In the genomic region with DNA sequence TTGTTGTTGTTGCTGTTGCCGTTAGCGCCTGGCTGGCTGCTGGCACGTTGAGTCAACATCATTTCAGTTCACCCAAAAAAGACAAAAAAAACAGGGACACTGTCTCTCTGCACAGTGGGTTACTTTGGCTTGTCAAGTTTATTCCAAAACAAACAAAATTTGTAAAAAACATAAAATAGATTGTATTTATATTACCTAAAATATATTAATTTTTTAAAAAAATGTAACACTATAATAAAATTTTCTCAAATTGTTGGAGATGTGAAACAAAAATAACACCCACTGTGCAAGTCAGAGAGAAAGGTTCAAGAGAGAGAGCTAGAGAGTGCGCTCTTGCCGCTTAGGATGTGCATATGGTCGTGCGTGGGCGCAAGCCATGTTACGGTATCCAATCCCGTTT, we compare ENCODE assay signal across 1 fruit fly cellular context.
TF ChIP-seq lines count a peak whose summit lies in the region.

No protein-coding gene starts in this region.

TF ChIP-seq in whole organism, embryonic, 481 proteins besides CTCF, POLR2A, EP300 and RAD21 (continued from another document):
- TF ChIP-seq repo (GFP tag; optimal IDR thresholded peaks at IDR 0.05; lab: Kevin White, UChicago) (no peak), gfzf (GFP tag; optimal IDR thresholded peaks at IDR 0.05; lab: Kevin White, UChicago) (no peak), eyg (GFP tag; optimal IDR thresholded peaks at IDR 0.05; lab: Kevin White, UChicago) (no peak), lov (optimal IDR thresholded peaks at IDR 0.05; lab: Kevin White, UChicago) (no peak), lov (GFP tag; IDR thresholded peaks at IDR 0.05; lab: Robert Waterston, UW) (no peak), Trl (optimal IDR thresholded peaks at IDR 0.05; lab: Kevin White, UChicago) (peak in 1 of 2 experiments; percentile 17), Trl (GFP tag; optimal IDR thresholded peaks at IDR 0.05; lab: Kevin White, UChicago) (no peak), vfl (GFP tag; optimal IDR thresholded peaks at IDR 0.05; lab: Kevin White, UChicago) (no peak), CG15514 (GFP tag; optimal IDR thresholded peaks at IDR 0.05; lab: Kevin White, UChicago) (peak; percentile 79), CG1529 (GFP tag; optimal IDR thresholded peaks at IDR 0.05; lab: Kevin White, UChicago) (peak; percentile 36), MESR4 (GFP tag; optimal IDR thresholded peaks at IDR 0.05; lab: Kevin White, UChicago) (no peak), Meics (GFP tag; optimal IDR thresholded peaks at IDR 0.05; lab: Kevin White, UChicago) (peak; percentile 88), lilli (GFP tag; optimal IDR thresholded peaks at IDR 0.05; lab: Kevin White, UChicago) (peak; percentile 34), z (GFP tag; IDR thresholded peaks at IDR 0.05; lab: Robert Waterston, UW) (no peak), dpn (GFP tag; optimal IDR thresholded peaks at IDR 0.05; lab: Kevin White, UChicago) (peak in 1 of 2 experiments; percentile 57), zen (tag; optimal IDR thresholded peaks at IDR 0.05; lab: Kevin White, UChicago) (no peak), CG18011 (GFP tag; optimal IDR thresholded peaks at IDR 0.05; lab: Kevin White, UChicago) (peak; percentile 34), phol (tag; optimal IDR thresholded peaks at IDR 0.05; lab: Kevin White, UChicago) (peak; percentile 72), CG33213 (GFP tag; optimal IDR thresholded peaks at IDR 0.05; lab: Kevin White, UChicago) (no peak), inv (GFP tag; IDR thresholded peaks at IDR 0.05; lab: Robert Waterston, UW; ENCODE audit: partially characterized antibody) (no peak), unc-4 (GFP tag; IDR thresholded peaks at IDR 0.05; lab: Robert Waterston, UW; ENCODE audit: partially characterized antibody) (no peak), gce (GFP tag; IDR thresholded peaks at IDR 0.05; lab: Robert Waterston, UW) (no peak), NfI (GFP tag; optimal IDR thresholded peaks at IDR 0.05; lab: Kevin White, UChicago) (peak; percentile 85), ci (GFP tag; IDR thresholded peaks at IDR 0.05; lab: Robert Waterston, UW) (peak; percentile 77; the same call in 2 of the 3 replicates), CG11456 (GFP tag; IDR thresholded peaks at IDR 0.05; lab: Robert Waterston, UW) (peak; percentile 69; the same call in 2 of the 3 replicates), hb (GFP tag; IDR thresholded peaks at IDR 0.05; lab: Robert Waterston, UW; ENCODE audit: partially characterized antibody) (no peak), Hr78 (GFP tag; optimal IDR thresholded peaks at IDR 0.05; lab: Kevin White, UChicago) (no peak), CG3995 (GFP tag; optimal IDR thresholded peaks at IDR 0.05; lab: Kevin White, UChicago) (no peak), Ssrp (tag; optimal IDR thresholded peaks at IDR 0.05; lab: Kevin White, UChicago) (peak; percentile 62), Poxn (GFP tag; IDR thresholded peaks at IDR 0.05; lab: Robert Waterston, UW) (peak; percentile 40; the same call in 1 of the 2 replicates), CG10565 (GFP tag; optimal IDR thresholded peaks at IDR 0.05; lab: Kevin White, UChicago) (no peak), CG17328 (GFP tag; IDR thresholded peaks at IDR 0.05; lab: Robert Waterston, UW) (peak; percentile 75), Nf-YC (tag; optimal IDR thresholded peaks at IDR 0.05; lab: Kevin White, UChicago) (peak; percentile 79), Sin3A (optimal IDR thresholded peaks at IDR 0.05; lab: Kevin White, UChicago) (no peak), B-H1 (GFP tag; IDR thresholded peaks at IDR 0.05; lab: Robert Waterston, UW) (peak; percentile 68; the same call in 2 of the 3 replicates), fd3F (GFP tag; optimal IDR thresholded peaks at IDR 0.05; lab: Kevin White, UChicago) (peak; percentile 85), gem (tag; optimal IDR thresholded peaks at IDR 0.05; lab: Kevin White, UChicago) (peak; percentile 89), CG18599 (GFP tag; optimal IDR thresholded peaks at IDR 0.05; lab: Kevin White, UChicago) (peak; percentile 98), tll (GFP tag; optimal IDR thresholded peaks at IDR 0.05; lab: Kevin White, UChicago) (no peak), tx (GFP tag; optimal IDR thresholded peaks at IDR 0.05; lab: Kevin White, UChicago) (no peak), CG13775 (GFP tag; optimal IDR thresholded peaks at IDR 0.05; lab: Kevin White, UChicago) (peak; percentile 60), danr (GFP tag; IDR thresholded peaks at IDR 0.05; lab: Robert Waterston, UW) (peak; percentile 23; the same call in 1 of the 2 replicates), br (optimal IDR thresholded peaks at IDR 0.05; lab: Kevin White, UChicago) (no peak), CG1792 (GFP tag; optimal IDR thresholded peaks at IDR 0.05; lab: Kevin White, UChicago) (no peak), sima (GFP tag; optimal IDR thresholded peaks at IDR 0.05; lab: Kevin White, UChicago) (no peak), CG17385 (GFP tag; optimal IDR thresholded peaks at IDR 0.05; lab: Kevin White, UChicago) (peak; percentile 80), sc (optimal IDR thresholded peaks at IDR 0.05; lab: Kevin White, UChicago) (no peak), sc (GFP tag; optimal IDR thresholded peaks at IDR 0.05; lab: Kevin White, UChicago) (no peak), HmgZ (tag; optimal IDR thresholded peaks at IDR 0.05; lab: Kevin White, UChicago) (peak; percentile 78), Hand (GFP tag; optimal IDR thresholded peaks at IDR 0.05; lab: Kevin White, UChicago) (peak; percentile 93), CG7928 (GFP tag; optimal IDR thresholded peaks at IDR 0.05; lab: Kevin White, UChicago) (peak; percentile 26), ara (GFP tag; IDR thresholded peaks at IDR 0.05; lab: Robert Waterston, UW) (peak; percentile 67; the same call in 1 of the 2 replicates), CG32767 (GFP tag; IDR thresholded peaks at IDR 0.05; lab: Robert Waterston, UW) (peak; percentile 66; the same call in 1 of the 2 replicates), CG8765 (GFP tag; IDR thresholded peaks at IDR 0.05; lab: Robert Waterston, UW) (0 out of 2 replicates have a peak, but pooled peaks have one; percentile 13), ssp (GFP tag; IDR thresholded peaks at IDR 0.05; lab: Robert Waterston, UW) (peak; percentile 58), CG18262 (tag; optimal IDR thresholded peaks at IDR 0.05; lab: Kevin White, UChicago) (peak; percentile 73), bowl (GFP tag; IDR thresholded peaks at IDR 0.05; lab: Robert Waterston, UW) (no peak), CG8478 (optimal IDR thresholded peaks at IDR 0.05; lab: Kevin White, UChicago) (no peak), CG12155 (GFP tag; optimal IDR thresholded peaks at IDR 0.05; lab: Kevin White, UChicago) (peak; percentile 50), CG2712 (tag; optimal IDR thresholded peaks at IDR 0.05; lab: Kevin White, UChicago) (peak; percentile 81), CG3726 (GFP tag; IDR thresholded peaks at IDR 0.05; lab: Robert Waterston, UW) (0 out of 3 replicates have a peak, but pooled peaks have one; percentile 45), Mes4 (GFP tag; optimal IDR thresholded peaks at IDR 0.05; lab: Kevin White, UChicago) (no peak), dati (GFP tag; IDR thresholded peaks at IDR 0.05; lab: Robert Waterston, UW) (no peak), CG2129 (GFP tag; IDR thresholded peaks at IDR 0.05; lab: Robert Waterston, UW; ENCODE audit: partially characterized antibody) (no peak), CG11696 (GFP tag; IDR thresholded peaks at IDR 0.05; lab: Robert Waterston, UW) (0 out of 2 replicates have a peak, but pooled peaks have one; percentile 38), zf30C (GFP tag; optimal IDR thresholded peaks at IDR 0.05; lab: Kevin White, UChicago) (no peak), wek (GFP tag; optimal IDR thresholded peaks at IDR 0.05; lab: Kevin White, UChicago) (no peak), chinmo (GFP tag; IDR thresholded peaks at IDR 0.05; lab: Robert Waterston, UW; ENCODE audit: partially characterized antibody) (no peak), jumu (GFP tag; optimal IDR thresholded peaks at IDR 0.05; lab: Kevin White, UChicago) (no peak), Abd-B (GFP tag; optimal IDR thresholded peaks at IDR 0.05; lab: Kevin White, UChicago) (peak; percentile 59), CG17361 (GFP tag; IDR thresholded peaks at IDR 0.05; lab: Robert Waterston, UW) (peak; percentile 72), CG42726 (GFP tag; IDR thresholded peaks at IDR 0.05; lab: Robert Waterston, UW; ENCODE audit: partially characterized antibody) (no peak), zen2 (GFP tag; IDR thresholded peaks at IDR 0.05; lab: Robert Waterston, UW; ENCODE audit: partially characterized antibody) (no peak), CG4707 (GFP tag; optimal IDR thresholded peaks at IDR 0.05; lab: Kevin White, UChicago) (peak; percentile 64), nerfin-2 (GFP tag; IDR thresholded peaks at IDR 0.05; lab: Robert Waterston, UW; ENCODE audit: partially characterized antibody) (no peak), zfh1 (GFP tag; IDR thresholded peaks at IDR 0.05; lab: Robert Waterston, UW) (peak; percentile 55; the same call in 2 of the 3 replicates), CG3065 (GFP tag; optimal IDR thresholded peaks at IDR 0.05; lab: Kevin White, UChicago) (no peak), chif (GFP tag; optimal IDR thresholded peaks at IDR 0.05; lab: Kevin White, UChicago) (no peak), Bteb2 (GFP tag; optimal IDR thresholded peaks at IDR 0.05; lab: Kevin White, UChicago) (no peak), CG15601 (tag; optimal IDR thresholded peaks at IDR 0.05; lab: Kevin White, UChicago) (peak; percentile 57), stc (GFP tag; IDR thresholded peaks at IDR 0.05; lab: Robert Waterston, UW) (peak; percentile 79), ham (GFP tag; IDR thresholded peaks at IDR 0.05; lab: Robert Waterston, UW) (peak; percentile 33; the same call in 1 of the 2 replicates), CG17829 (tag; optimal IDR thresholded peaks at IDR 0.05; lab: Kevin White, UChicago) (peak; percentile 76), CG13287 (GFP tag; IDR thresholded peaks at IDR 0.05; lab: Robert Waterston, UW; ENCODE audit: partially characterized antibody) (no peak), CG6254 (GFP tag; optimal IDR thresholded peaks at IDR 0.05; lab: Kevin White, UChicago) (peak; percentile 33), slou (GFP tag; optimal IDR thresholded peaks at IDR 0.05; lab: Kevin White, UChicago) (peak; percentile 55), NK7.1 (GFP tag; optimal IDR thresholded peaks at IDR 0.05; lab: Kevin White, UChicago) (no peak), ken (GFP tag; IDR thresholded peaks at IDR 0.05; lab: Robert Waterston, UW) (peak; percentile 42; the same call in 1 of the 3 replicates), stwl (tag; optimal IDR thresholded peaks at IDR 0.05; lab: Kevin White, UChicago) (no peak), CG17568 (GFP tag; optimal IDR thresholded peaks at IDR 0.05; lab: Kevin White, UChicago) (peak; percentile 55), Gug (GFP tag; IDR thresholded peaks at IDR 0.05; lab: Robert Waterston, UW) (0 out of 4 replicates have a peak, but pooled peaks have one; percentile 19), CG31388 (GFP tag; optimal IDR thresholded peaks at IDR 0.05; lab: Kevin White, UChicago) (no peak), Dip2 (GFP tag; IDR thresholded peaks at IDR 0.05; lab: Robert Waterston, UW) (no peak), slbo (GFP tag; IDR thresholded peaks at IDR 0.05; lab: Robert Waterston, UW) (peak; percentile 82), toy (GFP tag; IDR thresholded peaks at IDR 0.05; lab: Robert Waterston, UW) (peak; percentile 68; the same call in 1 of the 2 replicates), BtbVII (GFP tag; optimal IDR thresholded peaks at IDR 0.05; lab: Kevin White, UChicago) (peak; percentile 86), klu (GFP tag; IDR thresholded peaks at IDR 0.05; lab: Robert Waterston, UW) (peak; percentile 38; the same call in 1 of the 2 replicates), MBD-R2 (GFP tag; IDR thresholded peaks at IDR 0.05; lab: Robert Waterston, UW) (peak; percentile 47; the same call in 1 of the 2 replicates), CG4617 (GFP tag; optimal IDR thresholded peaks at IDR 0.05; lab: Kevin White, UChicago; ENCODE audit: borderline replicate concordance) (no peak), Hr51 (GFP tag; optimal IDR thresholded peaks at IDR 0.05; lab: Kevin White, UChicago) (peak in 1 of 2 experiments; percentile 86), YL-1 (GFP tag; optimal IDR thresholded peaks at IDR 0.05; lab: Kevin White, UChicago) (no peak), CG14014 (GFP tag; IDR thresholded peaks at IDR 0.05; lab: Robert Waterston, UW) (peak; percentile 89), CG10267 (tag; optimal IDR thresholded peaks at IDR 0.05; lab: Kevin White, UChicago) (peak; percentile 70), tio (GFP tag; optimal IDR thresholded peaks at IDR 0.05; lab: Kevin White, UChicago) (peak; percentile 49), CG18619 (GFP tag; optimal IDR thresholded peaks at IDR 0.05; lab: Kevin White, UChicago) (peak; percentile 75), CG14965 (GFP tag; optimal IDR thresholded peaks at IDR 0.05; lab: Kevin White, UChicago; ENCODE audit: borderline replicate concordance) (no peak), cad (GFP tag; optimal IDR thresholded peaks at IDR 0.05; lab: Kevin White, UChicago) (no peak), CG7372 (GFP tag; IDR thresholded peaks at IDR 0.05; lab: Robert Waterston, UW) (peak; percentile 65), H2.0 (GFP tag; IDR thresholded peaks at IDR 0.05; lab: Robert Waterston, UW) (peak; percentile 62), CG1647 (GFP tag; optimal IDR thresholded peaks at IDR 0.05; lab: Kevin White, UChicago) (no peak), gcm2 (GFP tag; optimal IDR thresholded peaks at IDR 0.05; lab: Kevin White, UChicago) (no peak), sd (tag; optimal IDR thresholded peaks at IDR 0.05; lab: Kevin White, UChicago) (peak; percentile 52), CG8359 (GFP tag; optimal IDR thresholded peaks at IDR 0.05; lab: Kevin White, UChicago; ENCODE audit: borderline replicate concordance) (no peak), tna (GFP tag; IDR thresholded peaks at IDR 0.05; lab: Robert Waterston, UW; ENCODE audit: partially characterized antibody) (no peak), Mrtf (GFP tag; IDR thresholded peaks at IDR 0.05; lab: Robert Waterston, UW) (0 out of 3 replicates have a peak, but pooled peaks have one; percentile 11), CG4282 (GFP tag; optimal IDR thresholded peaks at IDR 0.05; lab: Kevin White, UChicago) (no peak), CG4404 (GFP tag; IDR thresholded peaks at IDR 0.05; lab: Robert Waterston, UW) (peak; percentile 45; the same call in 1 of the 2 replicates), dmrt11E (tag; optimal IDR thresholded peaks at IDR 0.05; lab: Kevin White, UChicago) (peak; percentile 20), ac (GFP tag; optimal IDR thresholded peaks at IDR 0.05; lab: Kevin White, UChicago) (no peak), Neu2 (GFP tag; optimal IDR thresholded peaks at IDR 0.05; lab: Kevin White, UChicago; ENCODE audit: borderline replicate concordance) (no peak), CG9609 (GFP tag; optimal IDR thresholded peaks at IDR 0.05; lab: Kevin White, UChicago) (no peak), CG12219 (GFP tag; optimal IDR thresholded peaks at IDR 0.05; lab: Kevin White, UChicago) (peak; percentile 45), tgo (GFP tag; IDR thresholded peaks at IDR 0.05; lab: Robert Waterston, UW) (peak; percentile 77)
